Worm (Caenorhabditis elegans): ENCODE measurements around the gene F53F1.3.

Gene F53F1.3

DNA sequence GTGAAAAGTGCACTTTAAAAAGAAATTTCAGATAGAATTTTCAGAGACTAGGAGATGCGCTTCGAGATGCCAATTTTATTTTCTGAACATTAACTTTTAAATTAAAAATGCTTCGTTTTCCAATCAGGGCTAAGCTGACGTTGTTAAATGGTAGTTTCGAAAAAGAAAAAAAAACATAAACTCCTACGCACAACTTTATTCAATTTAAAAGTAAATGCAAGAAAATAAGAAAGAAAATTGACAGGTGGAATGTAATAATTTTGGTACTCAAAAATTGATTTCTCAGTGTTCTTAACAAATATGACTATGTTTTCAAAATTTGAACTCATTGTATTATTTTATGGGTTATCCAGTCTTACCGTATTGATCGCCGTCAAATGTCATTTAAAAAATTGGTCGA is 45.3 kb downstream of the F53F1.3 start, which contains the start of gene lurp-2:
TSS of gene lurp-2 (plus strand) at position 301 of the 400 bp plus-strand sequence.
- TF ChIP-seq drap-1 (GFP tag; optimal IDR thresholded peaks at IDR 0.05), result no peak
- no peak for TF ChIP-seq unc-62 (GFP tag; optimal IDR thresholded peaks at IDR 0.05)
- TF ChIP-seq tbx-8 (GFP tag; optimal IDR thresholded peaks at IDR 0.05), result no peak
- no peak for TF ChIP-seq hlh-1 (tag; optimal IDR thresholded peaks at IDR 0.05)
- no peak for TF ChIP-seq nhr-12 (tag; optimal IDR thresholded peaks at IDR 0.05)
- no peak for TF ChIP-seq pha-4 (tag; optimal IDR thresholded peaks at IDR 0.05)
- no peak for TF ChIP-seq blmp-1 (tag; optimal IDR thresholded peaks at IDR 0.05)
- TF ChIP-seq nhr-76 (tag; optimal IDR thresholded peaks at IDR 0.05), result no peak
- TF ChIP-seq lin-13 (tag; optimal IDR thresholded peaks at IDR 0.05), result no peak
- TF ChIP-seq nhr-237 (tag; optimal IDR thresholded peaks at IDR 0.05), result no peak
- TF ChIP-seq ceh-43 (GFP tag; optimal IDR thresholded peaks at IDR 0.05), result no peak
- no peak for TF ChIP-seq ceh-39 (tag; optimal IDR thresholded peaks at IDR 0.05)
- TF ChIP-seq unc-120 (tag; optimal IDR thresholded peaks at IDR 0.05; ENCODE audit: poor library complexity, severe bottlenecking), result no peak
- no peak for TF ChIP-seq zip-8 (tag; optimal IDR thresholded peaks at IDR 0.05)

DNA sequence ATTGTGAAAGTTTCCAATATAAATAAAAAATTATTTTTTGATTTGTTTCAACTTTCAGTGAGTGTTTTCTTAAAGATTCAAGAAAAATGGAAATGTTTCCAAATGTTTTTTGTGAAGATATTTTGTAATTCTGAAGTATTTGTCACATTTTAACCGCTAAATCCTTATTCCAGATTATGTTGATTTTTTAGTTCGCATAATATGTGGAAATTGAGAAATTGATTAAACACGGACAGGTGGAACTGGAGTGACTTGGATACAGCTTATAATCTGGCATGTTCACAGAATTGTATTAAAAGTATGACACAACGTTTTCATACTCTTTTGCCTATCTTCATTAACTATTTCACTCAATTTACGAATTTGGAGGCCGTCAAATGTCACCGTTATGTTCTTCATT is 47.4 kb downstream of the F53F1.3 start, which contains the start of gene lurp-3:
TSS of gene lurp-3 (plus strand) at position 301 of the 400 bp plus-strand sequence.
- TF ChIP-seq unc-62 (GFP tag; optimal IDR thresholded peaks at IDR 0.05), result no peak
- no peak for TF ChIP-seq ceh-43 (GFP tag; optimal IDR thresholded peaks at IDR 0.05)
- no peak for TF ChIP-seq lin-32 (GFP tag; optimal IDR thresholded peaks at IDR 0.05)
- no peak for TF ChIP-seq unc-120 (tag; optimal IDR thresholded peaks at IDR 0.05; ENCODE audit: poor library complexity, severe bottlenecking)
- no peak for TF ChIP-seq M03D4.4 (tag; optimal IDR thresholded peaks at IDR 0.05)
- TF ChIP-seq elt-3 (tag; optimal IDR thresholded peaks at IDR 0.05), result no peak
- TF ChIP-seq blmp-1 (tag; optimal IDR thresholded peaks at IDR 0.05), result no peak
- TF ChIP-seq nhr-237 (tag; optimal IDR thresholded peaks at IDR 0.05), result no peak
- TF ChIP-seq zip-8 (tag; optimal IDR thresholded peaks at IDR 0.05), result no peak
- no peak for TF ChIP-seq lin-13 (tag; optimal IDR thresholded peaks at IDR 0.05)
- no peak for TF ChIP-seq nhr-12 (tag; optimal IDR thresholded peaks at IDR 0.05)
- no peak for TF ChIP-seq bed-3 (GFP tag; optimal IDR thresholded peaks at IDR 0.05)

DNA sequence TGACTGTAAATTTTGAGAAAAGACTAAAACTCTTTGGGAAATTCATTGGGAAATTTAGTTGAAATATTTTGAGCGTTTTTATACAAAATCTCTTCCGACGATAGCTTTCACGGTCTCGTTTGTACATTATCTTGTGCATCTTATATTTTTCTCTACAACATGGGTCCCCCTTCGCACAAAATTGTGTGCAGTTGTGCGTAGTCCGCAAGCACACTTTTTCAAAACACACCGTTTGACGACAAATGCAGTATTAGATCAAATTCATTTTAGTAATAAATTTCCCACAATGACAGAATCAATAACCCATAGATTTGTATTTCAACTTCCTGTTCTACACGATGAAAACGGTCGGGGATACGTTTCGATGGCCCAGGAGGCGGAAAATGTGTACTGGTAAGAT is 49.8 kb downstream of the F53F1.3 start, which contains the start of gene F25H9.2:
TSS of gene F25H9.2 (plus strand) at position 226 of the 400 bp plus-strand sequence.
- TF ChIP-seq ces-1 (GFP tag; optimal IDR thresholded peaks at IDR 0.05), result peak; percentile 29
- no peak for TF ChIP-seq tbx-8 (GFP tag; optimal IDR thresholded peaks at IDR 0.05)
- TF ChIP-seq unc-120 (tag; optimal IDR thresholded peaks at IDR 0.05; ENCODE audit: poor library complexity, severe bottlenecking), result no peak
- TF ChIP-seq elt-1 (tag; optimal IDR thresholded peaks at IDR 0.05; ENCODE audit: borderline replicate concordance, insufficient read depth), result no peak
- no peak for TF ChIP-seq snpc-4 (tag; optimal IDR thresholded peaks at IDR 0.05)
- TF ChIP-seq nhr-12 (tag; optimal IDR thresholded peaks at IDR 0.05), result no peak
- peak; percentile 48 for TF ChIP-seq mep-1 (tag; optimal IDR thresholded peaks at IDR 0.05)
- TF ChIP-seq sem-2 (GFP tag; optimal IDR thresholded peaks at IDR 0.05), result no peak
- no peak for TF ChIP-seq ztf-11 (tag; optimal IDR thresholded peaks at IDR 0.05)
- no peak for TF ChIP-seq M03D4.4 (tag; optimal IDR thresholded peaks at IDR 0.05)
- no peak for TF ChIP-seq ceh-43 (GFP tag; optimal IDR thresholded peaks at IDR 0.05)
- no peak for TF ChIP-seq bed-3 (GFP tag; optimal IDR thresholded peaks at IDR 0.05)
- peak; percentile 11 for TF ChIP-seq pha-4 (tag; optimal IDR thresholded peaks at IDR 0.05)

DNA sequence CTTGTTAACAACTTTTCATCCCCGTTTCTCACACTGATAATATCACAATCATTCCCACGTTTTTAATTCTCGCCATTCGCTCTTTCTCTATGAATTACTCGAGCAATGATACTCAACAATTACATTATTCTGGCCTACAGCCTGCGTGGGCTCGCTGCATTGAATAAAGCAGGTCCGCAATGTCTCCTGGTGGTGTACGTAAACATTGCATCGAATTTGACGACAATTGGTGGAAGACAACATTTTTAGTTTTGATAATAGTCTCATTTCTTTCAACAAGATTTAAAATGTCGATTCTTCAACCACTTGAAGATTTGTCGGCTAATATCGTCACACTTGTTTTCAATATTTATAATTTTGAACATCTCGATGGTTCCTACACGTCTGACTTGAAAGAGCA is 51.3 kb downstream of the F53F1.3 start, which contains the start of gene bath-39:
TSS of gene bath-39 (plus strand) at position 137 of the 400 bp plus-strand sequence.
- TF ChIP-seq unc-120 (tag; optimal IDR thresholded peaks at IDR 0.05; ENCODE audit: poor library complexity, severe bottlenecking) (no peak), nhr-28 (tag; optimal IDR thresholded peaks at IDR 0.05) (no peak), flh-1 (GFP tag; optimal IDR thresholded peaks at IDR 0.05) (no peak), sem-2 (GFP tag; optimal IDR thresholded peaks at IDR 0.05) (no peak), nhr-76 (tag; optimal IDR thresholded peaks at IDR 0.05) (no peak), ztf-11 (tag; optimal IDR thresholded peaks at IDR 0.05) (no peak), blmp-1 (tag; optimal IDR thresholded peaks at IDR 0.05) (no peak), zip-8 (tag; optimal IDR thresholded peaks at IDR 0.05) (no peak), snpc-4 (tag; optimal IDR thresholded peaks at IDR 0.05) (no peak), mep-1 (tag; optimal IDR thresholded peaks at IDR 0.05) (peak; percentile 45), ces-1 (GFP tag; optimal IDR thresholded peaks at IDR 0.05) (peak; percentile 84), ceh-39 (tag; optimal IDR thresholded peaks at IDR 0.05) (no peak), lsy-2 (tag; optimal IDR thresholded peaks at IDR 0.05) (peak; percentile 22), M03D4.4 (tag; optimal IDR thresholded peaks at IDR 0.05) (no peak)
